Worm (Caenorhabditis elegans) whole organism, young adult: ENCODE measurements around the gene R02F2.1.

Experiments used
- B0336.3 ChIP-seq: fragments of 200-800 bp; sonication (Bioruptor generic); IDR thresholded peaks from 2 replicates; pipeline ENCODE4 v1.3.6; 2022; ENCODE audit warnings: missing genetic modification characterization, missing compliant biosample characterization
- F23B12.7 ChIP-seq: sonication (generic microtip); optimal IDR thresholded peaks from 2 replicates; lab custom pipeline; 2017; ENCODE audit warnings: missing genetic modification characterization, mild to moderate bottlenecking, missing compliant biosample characterization, antibody characterized with exemption, moderate library complexity; ENCODE audit not compliant: insufficient read depth
- F39B2.1 ChIP-seq: fragments of 200-800 bp; sonication (Bioruptor generic); IDR thresholded peaks from 2 replicates; pipeline ENCODE4 v1.3.6; 2022; ENCODE audit warnings: missing genetic modification reagents, missing genetic modification characterization, missing compliant biosample characterization
- K12H6.12 ChIP-seq: fragments of 200-800 bp; sonication (Bioruptor generic); optimal IDR thresholded peaks from 2 replicates; lab custom pipeline; 2018; ENCODE audit warnings: mild to moderate bottlenecking, missing genetic modification characterization, missing compliant biosample characterization
- aptf-3 ChIP-seq: fragments of 200-800 bp; sonication (Bioruptor generic); IDR thresholded peaks from 2 replicates; pipeline ENCODE4 v1.3.6; 2022; ENCODE audit warnings: missing genetic modification characterization, missing compliant biosample characterization
- attf-3 ChIP-seq: fragments of 200-800 bp; sonication (Bioruptor generic); conservative IDR thresholded peaks from 2 replicates; pipeline ENCODE4 v1.3.6; 2022; ENCODE audit warnings: missing genetic modification reagents, missing genetic modification characterization, missing compliant biosample characterization
- ceh-100 ChIP-seq: fragments of 200-800 bp; sonication (Bioruptor generic); IDR thresholded peaks from 2 replicates; pipeline ENCODE4 v1.3.6; 2022; ENCODE audit warnings: missing genetic modification reagents, missing genetic modification characterization, missing compliant biosample characterization
- ceh-27 ChIP-seq: fragments of 200-800 bp; sonication (Bioruptor generic); optimal IDR thresholded peaks from 2 replicates; lab custom pipeline; 2018; ENCODE audit warnings: mild to moderate bottlenecking, missing genetic modification characterization, moderate library complexity, missing compliant biosample characterization
- ceh-58 ChIP-seq: fragments of 200-800 bp; sonication (Bioruptor generic); IDR thresholded peaks from 2 replicates; pipeline ENCODE4 v1.3.6; 2022; ENCODE audit warnings: missing genetic modification characterization, missing compliant biosample characterization
- ceh-91 ChIP-seq: fragments of 200-800 bp; sonication (Bioruptor generic); IDR thresholded peaks from 2 replicates; pipeline ENCODE4 v1.3.6; 2022; ENCODE audit warnings: missing genetic modification reagents, missing genetic modification characterization, missing compliant biosample characterization
- die-1 ChIP-seq: sonication (generic microtip); optimal IDR thresholded peaks from 2 replicates; lab custom pipeline; 2016; ENCODE audit warnings: missing genotype, mild to moderate bottlenecking, missing genetic modification characterization, missing compliant biosample characterization
- dpl-1 ChIP-seq: fragments of 150-350 bp; optimal IDR thresholded peaks from 2 replicates; lab custom pipeline; 2014; ENCODE audit warnings: missing biosample characterization, missing genetic modification reagents, missing genetic modification characterization
- efl-1 ChIP-seq: fragments of 150-350 bp; optimal IDR thresholded peaks from 2 replicates; lab custom pipeline; 2014; ENCODE audit warnings: missing biosample characterization, missing genetic modification reagents, missing genetic modification characterization
- egl-44 ChIP-seq: fragments of 200-800 bp; sonication (Bioruptor generic); IDR thresholded peaks from 2 replicates; pipeline ENCODE4 v1.3.6; 2022; ENCODE audit warnings: missing genetic modification reagents, missing genetic modification characterization, missing compliant biosample characterization
- him-1 ChIP-seq: sonication (generic microtip); optimal IDR thresholded peaks from 2 replicates; lab custom pipeline; 2016; ENCODE audit warnings: missing genotype, missing genetic modification reagents, missing genetic modification characterization, missing compliant biosample characterization
- lag-1 ChIP-seq: fragments of 200-800 bp; sonication (Bioruptor generic); IDR thresholded peaks from 2 replicates; pipeline ENCODE4 v1.3.6; 2022; ENCODE audit warnings: missing genetic modification reagents, missing genetic modification characterization, missing compliant biosample characterization
- let-607 ChIP-seq, 2 experiments: fragments of 200-800 bp in 1 of 2; sonication (Bioruptor generic) in 1 of 2; sonication (generic microtip) in 1 of 2; optimal IDR thresholded peaks; 2 replicates each; lab custom pipeline; 2016 to 2018; ENCODE audit warnings: mild to moderate bottlenecking in 2 of 2, missing compliant biosample characterization in 2 of 2, missing genetic modification characterization in 2 of 2, moderate library complexity in 2 of 2, missing genotype in 1 of 2
- lin-35 ChIP-seq, 3 experiments: fragments of 150-350 bp in 2 of 3; sonication (generic microtip) in 1 of 3; optimal IDR thresholded peaks; 2 replicates each; lab custom pipeline; 2014 to 2018; ENCODE audit warnings: missing biosample characterization in 3 of 3, missing genetic modification characterization in 3 of 3, missing genetic modification reagents in 3 of 3
- lin-40 ChIP-seq: sonication (generic microtip); optimal IDR thresholded peaks from 2 replicates; lab custom pipeline; 2016; ENCODE audit warnings: missing genetic modification characterization, mild to moderate bottlenecking, missing compliant biosample characterization, missing genotype, missing genetic modification reagents
- lin-54 ChIP-seq: fragments of 200-800 bp; sonication (Bioruptor generic); optimal IDR thresholded peaks from 2 replicates; lab custom pipeline; 2018; ENCODE audit warnings: mild to moderate bottlenecking, missing genetic modification characterization, missing compliant biosample characterization
- lsy-27 ChIP-seq: sonication (generic microtip); optimal IDR thresholded peaks from 2 replicates; lab custom pipeline; 2017; ENCODE audit warnings: missing genetic modification characterization, mild to moderate bottlenecking, missing compliant biosample characterization, antibody characterized with exemption, missing genotype, borderline replicate concordance; ENCODE audit not compliant: insufficient read depth
- madf-6 ChIP-seq: fragments of 200-800 bp; sonication (Bioruptor generic); IDR thresholded peaks from 2 replicates; pipeline ENCODE4 v1.3.6; 2022; ENCODE audit warnings: missing genetic modification reagents, missing genetic modification characterization, missing compliant biosample characterization
- mxl-1 ChIP-seq: sonication (generic microtip); optimal IDR thresholded peaks from 2 replicates; lab custom pipeline; 2016; ENCODE audit warnings: missing genetic modification characterization, missing compliant biosample characterization
- nhr-120 ChIP-seq: fragments of 200-800 bp; sonication (Bioruptor generic); IDR thresholded peaks from 2 replicates; pipeline ENCODE4 v1.3.6; 2022; ENCODE audit warnings: missing genetic modification characterization, missing compliant biosample characterization
- rec-8 ChIP-seq, 2 experiments: sonication (generic microtip); optimal IDR thresholded peaks; 2 replicates each; lab custom pipeline; 2016; ENCODE audit warnings: mild to moderate bottlenecking in 2 of 2, missing genetic modification characterization in 2 of 2, missing genetic modification reagents in 2 of 2, missing genotype in 2 of 2, missing biosample characterization in 1 of 2, missing compliant biosample characterization in 1 of 2, moderate library complexity in 1 of 2
- repo-1 ChIP-seq: sonication (generic microtip); optimal IDR thresholded peaks from 2 replicates; lab custom pipeline; 2017; ENCODE audit warnings: mild to moderate bottlenecking, missing genetic modification characterization, missing compliant biosample characterization
- snpc-3.4 ChIP-seq: sonication (generic microtip); optimal IDR thresholded peaks from 2 replicates; lab custom pipeline; 2017; ENCODE audit warnings: missing genetic modification characterization, mild to moderate bottlenecking, missing compliant biosample characterization, antibody characterized with exemption, moderate library complexity, missing genotype, missing genetic modification reagents
- somi-1 ChIP-seq: fragments of 200-800 bp; sonication (Bioruptor generic); optimal IDR thresholded peaks from 2 replicates; lab custom pipeline; 2018; ENCODE audit warnings: mild to moderate bottlenecking, missing genetic modification characterization, missing compliant biosample characterization
- sptf-2 ChIP-seq: fragments of 200-800 bp; sonication (Bioruptor generic); optimal IDR thresholded peaks from 2 replicates; lab custom pipeline; 2018; ENCODE audit warnings: mild to moderate bottlenecking, missing genetic modification characterization, missing compliant biosample characterization
- tbx-9 ChIP-seq: sonication (generic microtip); optimal IDR thresholded peaks from 2 replicates; lab custom pipeline; 2016; ENCODE audit warnings: borderline replicate concordance, missing genetic modification characterization, inconsistent platforms, missing compliant biosample characterization
- unc-130 ChIP-seq: sonication (generic microtip); optimal IDR thresholded peaks from 2 replicates; lab custom pipeline; 2016; ENCODE audit warnings: missing genetic modification reagents, missing genetic modification characterization, missing compliant biosample characterization
- unc-62 ChIP-seq: fragments of 150-350 bp; optimal IDR thresholded peaks from 2 replicates; lab custom pipeline; 2014; ENCODE audit warnings: missing biosample characterization, missing genetic modification reagents, missing genetic modification characterization
- xnd-1 ChIP-seq: sonication (generic microtip); optimal IDR thresholded peaks from 2 replicates; lab custom pipeline; 2016; ENCODE audit warnings: missing genotype, missing genetic modification reagents, missing genetic modification characterization, missing compliant biosample characterization
- zfh-2 ChIP-seq: fragments of 200-800 bp; sonication (Bioruptor generic); conservative IDR thresholded peaks from 2 replicates; pipeline ENCODE4 v1.3.6; 2022; ENCODE audit warnings: missing genetic modification reagents, missing genetic modification characterization, missing compliant biosample characterization
- ztf-25 ChIP-seq: fragments of 200-800 bp; sonication (Bioruptor generic); IDR thresholded peaks from 2 replicates; pipeline ENCODE4 v1.3.6; 2022; ENCODE audit warnings: missing genetic modification reagents, missing genetic modification characterization, missing compliant biosample characterization
- ztf-26 ChIP-seq: sonication (generic microtip); optimal IDR thresholded peaks from 2 replicates; lab custom pipeline; 2017; ENCODE audit warnings: missing genetic modification characterization, missing compliant biosample characterization
- ztf-28 ChIP-seq: fragments of 200-800 bp; sonication (Bioruptor generic); IDR thresholded peaks from 2 replicates; pipeline ENCODE4 v1.3.6; 2022; ENCODE audit warnings: missing genetic modification reagents, missing genetic modification characterization, missing compliant biosample characterization
- ztf-3 ChIP-seq: fragments of 200-800 bp; sonication (Bioruptor generic); optimal IDR thresholded peaks from 2 replicates; lab custom pipeline; 2018; ENCODE audit warnings: mild to moderate bottlenecking, missing genetic modification characterization, missing compliant biosample characterization

The R02F2.1 gene

DNA sequence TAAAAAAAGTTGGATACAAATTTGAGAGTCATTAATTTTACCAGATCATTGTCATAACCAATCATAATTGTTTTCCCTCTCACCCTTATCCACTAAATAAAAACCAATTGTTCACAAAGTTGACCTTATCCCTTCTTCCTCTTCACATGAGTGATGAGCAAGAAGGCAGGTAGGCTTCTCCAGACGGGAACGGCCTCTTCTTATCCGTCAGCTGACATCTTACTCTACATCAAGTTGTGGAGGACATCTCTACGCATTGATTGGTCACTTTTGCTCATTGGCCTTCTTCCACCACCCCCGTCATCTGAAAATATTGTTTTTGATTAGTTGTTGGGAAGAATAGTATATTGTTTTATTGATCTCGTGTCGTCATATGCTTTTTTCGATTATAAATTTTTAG, 15.3 kb upstream of the R02F2.1 start (continued):
- TF ChIP-seq rec-8 (tag; optimal IDR thresholded peaks at IDR 0.05; lab: Kevin White, UChicago) = no peak
- TF ChIP-seq madf-6 (GFP tag; lab: Robert Waterston, UW) = no peak
- TF ChIP-seq somi-1 = no peak

ce11 chrIII:5487087-5487603, 14.5 kb upstream of the R02F2.1 start, which contains the start of gene osg-1:
osg-1 (plus strand) TSS chrIII:5487553.
- TF ChIP-seq xnd-1 (tag; lab: Kevin White, UChicago) (no peak), unc-62 (GFP tag; lab: Kevin White, UChicago) (no peak), unc-130 (no peak), ceh-27 (GFP tag; lab: Kevin White, UChicago) (no peak)

DNA sequence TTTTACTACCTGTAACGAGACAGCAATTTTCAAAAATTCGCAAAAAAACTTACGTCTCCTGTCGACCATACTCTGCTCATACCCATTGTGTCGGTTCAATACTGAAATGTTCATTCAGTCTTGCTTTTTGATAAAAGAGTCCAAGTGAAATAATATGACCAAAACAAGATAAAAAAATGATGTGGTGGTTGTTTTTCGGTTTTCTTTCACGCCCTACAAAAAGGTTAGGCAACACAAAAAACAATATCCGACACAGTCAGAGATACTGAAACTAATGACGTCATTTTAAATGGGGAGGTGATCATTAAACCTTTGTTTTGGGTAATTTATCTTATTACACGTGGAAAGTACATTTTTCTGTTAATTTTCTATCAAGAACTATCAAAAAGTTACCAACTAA, 6.5 kb upstream of the R02F2.1 start, which contains the start of gene R02F2.8:
R02F2.8 (minus strand) TSS at position 101 of the 400 bp plus-strand sequence.
- TF ChIP-seq tbx-9 (tag; lab: Kevin White, UChicago) (no peak), F39B2.1 (GFP tag; lab: Robert Waterston, UW) (no peak), zfh-2 (no peak), let-607 (tag; optimal IDR thresholded peaks at IDR 0.05; lab: Kevin White, UChicago) (no peak), nhr-120 (GFP tag; lab: Robert Waterston, UW) (no peak), lag-1 (GFP tag; lab: Robert Waterston, UW) (no peak), repo-1 (tag; lab: Kevin White, UChicago) (no peak), ceh-58 (GFP tag; lab: Robert Waterston, UW) (no peak), ceh-100 (GFP tag; lab: Robert Waterston, UW) (no peak), lsy-27 (tag; lab: Kevin White, UChicago) (no peak), snpc-3.4 (tag; lab: Kevin White, UChicago) (no peak), attf-3 (GFP tag; lab: Robert Waterston, UW) (no peak)

DNA sequence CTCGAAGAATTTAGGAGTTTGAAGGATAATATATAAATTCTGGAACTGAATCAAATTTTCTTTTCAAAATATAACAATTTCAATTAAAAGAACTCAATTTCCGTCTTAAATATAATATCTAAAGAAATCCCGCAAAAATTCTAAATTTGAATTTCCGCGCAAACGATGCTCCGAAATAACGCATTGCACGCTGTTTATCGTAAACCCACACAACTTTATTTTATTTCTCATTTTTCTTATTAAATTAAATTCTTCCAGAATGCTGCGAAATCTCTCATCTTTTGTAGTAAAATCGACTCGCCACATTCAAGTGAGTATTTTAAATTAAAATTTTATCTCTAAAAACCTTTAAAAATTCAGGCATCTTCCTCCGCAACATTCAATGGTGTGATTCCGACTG, 2.7 kb upstream of the R02F2.1 start, which contains the start of gene R02F2.9:
R02F2.9 (plus strand) TSS at position 218 of the 400 bp plus-strand sequence.
- peak; percentile 95 for TF ChIP-seq attf-3 (GFP tag; lab: Robert Waterston, UW)
- TF ChIP-seq lin-54 (GFP tag; lab: Kevin White, UChicago) = peak; percentile 60
- peak in 1 of 3 experiments; percentile 78 for TF ChIP-seq lin-35 (GFP tag; optimal IDR thresholded peaks at IDR 0.05; lab: Kevin White, UChicago)
- no peak for TF ChIP-seq F39B2.1 (GFP tag; lab: Robert Waterston, UW)
- peak; percentile 27 for TF ChIP-seq him-1
- no peak for TF ChIP-seq madf-6 (GFP tag; lab: Robert Waterston, UW)
- TF ChIP-seq egl-44 = no peak
- TF ChIP-seq ztf-25 (GFP tag; lab: Robert Waterston, UW) = no peak
- peak; percentile 44 for TF ChIP-seq efl-1 (GFP tag; lab: Kevin White, UChicago)
- peak; percentile 35 for TF ChIP-seq dpl-1 (GFP tag; lab: Kevin White, UChicago)
- TF ChIP-seq rec-8 (tag; optimal IDR thresholded peaks at IDR 0.05; lab: Kevin White, UChicago) = no peak
- TF ChIP-seq, all 124 proteins: peak for 6

DNA sequence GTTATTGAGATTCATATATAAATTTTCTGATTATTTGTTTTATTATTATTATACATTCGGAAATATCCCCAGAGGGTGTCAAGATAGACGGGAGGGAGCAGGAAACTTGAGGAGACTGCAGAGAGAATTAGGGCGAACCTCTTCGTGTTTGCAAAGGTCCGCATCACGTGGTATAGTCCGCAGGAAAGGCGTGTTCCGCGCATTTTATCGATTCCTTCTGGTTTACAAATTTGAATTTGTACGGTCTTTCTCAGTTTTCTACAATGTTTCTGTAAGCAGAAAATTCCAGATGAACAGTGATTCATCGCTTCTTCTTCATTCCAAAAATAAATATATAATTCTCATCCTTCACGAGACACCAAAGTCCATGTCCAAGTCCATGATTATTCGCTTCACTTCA, 1.7 kb upstream of the R02F2.1 start:
- no peak for TF ChIP-seq ztf-28 (GFP tag; lab: Robert Waterston, UW)
- no peak for TF ChIP-seq B0336.3 (GFP tag; lab: Robert Waterston, UW)
- no peak for TF ChIP-seq lin-40 (tag; lab: Kevin White, UChicago)
- TF ChIP-seq ceh-91 (GFP tag; lab: Robert Waterston, UW) = no peak
- TF ChIP-seq sptf-2 (GFP tag; lab: Kevin White, UChicago) = no peak
- TF ChIP-seq aptf-3 (GFP tag; lab: Robert Waterston, UW) = no peak
- no peak for TF ChIP-seq ztf-3
- TF ChIP-seq lin-54 (GFP tag; lab: Kevin White, UChicago) = no peak
- TF ChIP-seq lin-35 (GFP tag; optimal IDR thresholded peaks at IDR 0.05; lab: Kevin White, UChicago) = no peak
- TF ChIP-seq mxl-1 = no peak
- TF ChIP-seq die-1 (tag; lab: Kevin White, UChicago) = no peak
- TF ChIP-seq ztf-26 (tag; lab: Kevin White, UChicago) = no peak
- no peak for TF ChIP-seq F23B12.7 (tag; lab: Kevin White, UChicago)
- TF ChIP-seq K12H6.12 (tag; lab: Kevin White, UChicago) = no peak
